Worm (Caenorhabditis elegans): ENCODE measurements around the gene rfth-1.

rfth-1 gene

DNA sequence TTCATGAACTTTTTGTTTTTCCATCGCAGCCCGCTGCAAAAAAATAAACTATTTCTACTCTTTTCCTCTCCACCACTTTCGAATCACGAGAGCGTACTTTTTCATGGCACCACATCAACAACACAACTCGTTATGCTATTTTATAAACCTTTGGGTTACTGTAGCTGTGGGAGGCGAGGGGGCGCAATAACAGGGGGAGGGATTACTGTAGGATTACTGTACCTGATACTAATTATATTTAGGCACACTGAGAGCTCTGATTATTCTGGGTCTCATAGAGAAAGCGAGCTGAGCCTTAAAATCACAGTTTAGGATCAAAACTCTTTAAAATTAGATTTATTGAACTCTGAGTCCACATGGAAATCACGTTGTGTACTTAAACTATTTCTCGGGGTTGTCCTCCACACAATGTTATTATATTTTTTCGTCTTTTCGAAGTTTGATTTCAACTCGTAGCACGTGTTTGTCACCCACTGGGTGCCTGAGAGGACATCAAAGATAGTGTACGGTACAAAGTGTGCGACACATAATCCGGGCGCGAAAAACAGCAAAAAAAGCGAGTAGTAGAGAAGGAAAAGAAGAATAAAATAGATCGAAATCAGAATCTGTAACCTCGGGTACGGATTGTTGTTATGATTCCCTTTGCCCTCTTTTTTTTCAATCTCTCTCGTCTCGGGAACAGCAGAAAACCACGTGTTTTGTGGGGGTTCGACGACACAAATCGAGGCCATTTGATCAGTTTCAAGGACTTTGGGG, 38.5 kb downstream of the rfth-1 start (continued):
- TF ChIP-seq lin-15B (tag; optimal IDR thresholded peaks at IDR 0.05) (no peak), unc-98 (GFP tag; IDR thresholded peaks at IDR 0.05) (no peak), rnt-1 (tag; optimal IDR thresholded peaks at IDR 0.05) (peak; percentile 28), dsc-1 (tag; optimal IDR thresholded peaks at IDR 0.05) (no peak), vab-15 (tag; optimal IDR thresholded peaks at IDR 0.05) (no peak), dpl-1 (GFP tag; optimal IDR thresholded peaks at IDR 0.05) (peak; percentile 7 to 36 (median 9)), nhr-77 (tag; optimal IDR thresholded peaks at IDR 0.05) (no peak), unc-130 (tag; optimal IDR thresholded peaks at IDR 0.05) (peak; percentile 3), alr-1 (tag; optimal IDR thresholded peaks at IDR 0.05; ENCODE audit: borderline replicate concordance) (no peak), Y116A8C.19 (tag; optimal IDR thresholded peaks at IDR 0.05; ENCODE audit: borderline replicate concordance) (no peak), mep-1 (tag; optimal IDR thresholded peaks at IDR 0.05) (peak; percentile 45), ceh-90 (tag; optimal IDR thresholded peaks at IDR 0.05) (no peak), lin-14 (GFP tag; optimal IDR thresholded peaks at IDR 0.05) (peak; percentile 91), lin-13 (GFP tag; optimal IDR thresholded peaks at IDR 0.05) (peak; percentile 6), C04F5.9 (tag; optimal IDR thresholded peaks at IDR 0.05) (peak; percentile 6), xbp-1 (tag; optimal IDR thresholded peaks at IDR 0.05) (peak; percentile 19), pqm-1 (tag; optimal IDR thresholded peaks at IDR 0.05) (no peak), lin-35 (GFP tag; optimal IDR thresholded peaks at IDR 0.05) (peak; percentile 17 to 68), aha-1 (tag; optimal IDR thresholded peaks at IDR 0.05) (no peak), snu-23 (GFP tag; optimal IDR thresholded peaks at IDR 0.05) (peak; percentile 80), blmp-1 (tag; optimal IDR thresholded peaks at IDR 0.05) (peak; percentile 81), nhr-237 (tag; optimal IDR thresholded peaks at IDR 0.05) (no peak), pag-3 (tag; optimal IDR thresholded peaks at IDR 0.05; ENCODE audit: borderline replicate concordance, insufficient read depth) (peak; percentile 42), sox-4 (tag; optimal IDR thresholded peaks at IDR 0.05) (no peak), ztf-11 (tag; optimal IDR thresholded peaks at IDR 0.05) (no peak), grh-1 (GFP tag; IDR thresholded peaks at IDR 0.05) (0 out of 2 replicates have a peak, but pooled peaks have one; percentile 29), ces-1 (GFP tag; optimal IDR thresholded peaks at IDR 0.05) (no peak), elt-3 (tag; optimal IDR thresholded peaks at IDR 0.05) (peak in 3 of 6 experiments; percentile 17 to 82 (median 33)), nhr-76 (tag; optimal IDR thresholded peaks at IDR 0.05) (no peak), lir-3 (tag; optimal IDR thresholded peaks at IDR 0.05; ENCODE audit: poor library complexity) (no peak), nhr-12 (tag; optimal IDR thresholded peaks at IDR 0.05) (no peak), egl-13 (tag; optimal IDR thresholded peaks at IDR 0.05) (no peak)

- TF ChIP-seq nhr-90 (tag; optimal IDR thresholded peaks at IDR 0.05; ENCODE audit: poor library complexity): no peak
- peak; percentile 47 for TF ChIP-seq nhr-71 (tag; optimal IDR thresholded peaks at IDR 0.05)
- TF ChIP-seq nhr-28 (tag; optimal IDR thresholded peaks at IDR 0.05): no peak
- TF ChIP-seq C34B4.2 (tag; optimal IDR thresholded peaks at IDR 0.05): no peak
- TF ChIP-seq F16B12.6 (tag; optimal IDR thresholded peaks at IDR 0.05): no peak
- TF ChIP-seq mab-9 (GFP tag; IDR thresholded peaks at IDR 0.05): 0 out of 2 replicates have a peak, but pooled peaks have one; percentile 33
- TF ChIP-seq grh-1 (GFP tag; IDR thresholded peaks at IDR 0.05): no peak
- peak; percentile 55 for TF ChIP-seq lin-14 (GFP tag; optimal IDR thresholded peaks at IDR 0.05)
- peak; percentile 11 for TF ChIP-seq nhr-47 (tag; optimal IDR thresholded peaks at IDR 0.05)
- peak; percentile 21 for TF ChIP-seq zip-4 (GFP tag; optimal IDR thresholded peaks at IDR 0.05)
- TF ChIP-seq hlh-4 (tag; optimal IDR thresholded peaks at IDR 0.05): no peak
- no peak for TF ChIP-seq nhr-77 (tag; optimal IDR thresholded peaks at IDR 0.05)
- TF ChIP-seq lin-39 (tag; optimal IDR thresholded peaks at IDR 0.05): no peak
- TF ChIP-seq elt-2 (tag; optimal IDR thresholded peaks at IDR 0.05): no peak
- no peak for TF ChIP-seq ets-5 (GFP tag; IDR thresholded peaks at IDR 0.05)
- TF ChIP-seq elt-3 (tag; optimal IDR thresholded peaks at IDR 0.05): peak in 1 of 6 experiments; percentile 33
- TF ChIP-seq unc-62 (GFP tag; optimal IDR thresholded peaks at IDR 0.05): no peak
- TF ChIP-seq pax-3 (tag; optimal IDR thresholded peaks at IDR 0.05): no peak
- no peak for TF ChIP-seq sptf-1 (tag; optimal IDR thresholded peaks at IDR 0.05)
- TF ChIP-seq ceh-82 (tag; optimal IDR thresholded peaks at IDR 0.05): peak in 2 of 3 experiments; percentile 14 to 23
These were observed 40.0 kb downstream of the rfth-1 start for ce11 chrIV:4470885-4471772.

Data from whole organism, L1 larva.